Worm (Caenorhabditis elegans) whole organism, young adult: ENCODE results near the gene gem-4.

Experiments
- F49E8.2 ChIP-seq: sonication (generic microtip); optimal IDR thresholded peaks from 3 replicates; lab custom pipeline; 2017; ENCODE audit warnings: missing genetic modification characterization, mild to moderate bottlenecking, missing compliant biosample characterization, antibody characterized with exemption, moderate library complexity; ENCODE audit not compliant: insufficient read depth
- cebp-1 ChIP-seq, 2 experiments: fragments of 200-800 bp in 1 of 2; sonication (Bioruptor generic) in 1 of 2; sonication (generic microtip) in 1 of 2; IDR thresholded peaks in 1 of 2; optimal IDR thresholded peaks in 1 of 2; 2 replicates each; pipeline versions ENCODE4 v1.3.6 to Lab custom; 2017 to 2022; ENCODE audit warnings: missing compliant biosample characterization in 2 of 2, missing genetic modification characterization in 2 of 2, mild to moderate bottlenecking in 1 of 2, missing genetic modification reagents in 1 of 2, moderate library complexity in 1 of 2
- efl-1 ChIP-seq: fragments of 150-350 bp; optimal IDR thresholded peaks from 2 replicates; lab custom pipeline; 2014; ENCODE audit warnings: missing biosample characterization, missing genetic modification reagents, missing genetic modification characterization
- unc-62 ChIP-seq: fragments of 150-350 bp; optimal IDR thresholded peaks from 2 replicates; lab custom pipeline; 2014; ENCODE audit warnings: missing biosample characterization, missing genetic modification reagents, missing genetic modification characterization
- xnd-1 ChIP-seq: sonication (generic microtip); optimal IDR thresholded peaks from 2 replicates; lab custom pipeline; 2016; ENCODE audit warnings: missing genotype, missing genetic modification reagents, missing genetic modification characterization, missing compliant biosample characterization

DNA sequence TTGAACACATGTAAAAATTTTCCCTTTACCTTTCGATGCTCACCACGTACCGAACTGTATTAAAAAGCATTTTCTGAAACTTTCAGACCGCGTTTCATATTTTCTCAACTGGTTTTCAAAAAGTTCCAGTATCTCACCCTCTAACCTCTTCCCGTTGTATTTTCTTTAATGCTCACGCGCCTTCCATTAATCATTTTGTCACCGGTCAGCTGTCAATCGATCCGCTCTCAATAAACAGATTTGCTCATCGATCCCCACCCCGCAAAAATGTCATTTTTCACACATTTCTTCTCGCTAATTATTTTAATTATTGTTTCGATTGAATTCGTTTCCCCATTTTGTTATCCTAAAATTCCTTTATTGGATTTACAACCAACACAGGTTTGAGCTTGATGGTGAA lies 33.6 kb downstream of the gem-4 start, which contains the start of gene lpr-2:
- TF ChIP-seq F49E8.2 (tag; lab: Kevin White, UChicago): no peak
- TF ChIP-seq xnd-1: no peak
- TF ChIP-seq efl-1 (GFP tag; lab: Kevin White, UChicago): no peak
- no peak for TF ChIP-seq cebp-1 (GFP tag; IDR thresholded peaks at IDR 0.05; lab: Robert Waterston, UW)
- no peak for TF ChIP-seq cebp-1 (tag; optimal IDR thresholded peaks at IDR 0.05; lab: Kevin White, UChicago)
- no peak for TF ChIP-seq unc-62 (GFP tag; lab: Kevin White, UChicago)
